ENCODE assay signal across 1 fruit fly cellular context in genomic region chr2L:20874514-20874913, dm6.
A peak's percentile ranks its signal among the peaks of the same experiment; 100 is the strongest.
TF ChIP-seq lines count a peak whose summit lies in the region.

No protein-coding gene starts in this region.

TF ChIP-seq in whole organism, embryonic, 481 proteins besides CTCF, POLR2A, EP300 and RAD21 (continued from another document):
- peak; percentile 47; the same call in 1 of the 3 replicates for TF ChIP-seq HLH4C (GFP tag; IDR thresholded peaks at IDR 0.05; lab: Robert Waterston, UW; ENCODE audit: partially characterized antibody)
- TF ChIP-seq CHES-1-like (GFP tag; optimal IDR thresholded peaks at IDR 0.05; lab: Kevin White, UChicago), result no peak
- peak in 1 of 2 experiments; percentile 87 for TF ChIP-seq Pdp1 (GFP tag; optimal IDR thresholded peaks at IDR 0.05; lab: Kevin White, UChicago)
- no peak for TF ChIP-seq Aef1 (GFP tag; IDR thresholded peaks at IDR 0.05; lab: Robert Waterston, UW)
